Worm (Caenorhabditis elegans) whole organism, L3 larva: ENCODE measurements around the gene T23B12.6.

Experiments
- R02D3.7 ChIP-seq: fragments of 150-350 bp; optimal IDR thresholded peaks from 2 replicates; lab custom pipeline; 2014; ENCODE audit warnings: missing biosample characterization, missing genetic modification characterization
- ZK546.5 ChIP-seq: sonication (generic microtip); optimal IDR thresholded peaks from 2 replicates; lab custom pipeline; 2017; ENCODE audit warnings: missing biosample characterization, missing genetic modification characterization
- aly-2 ChIP-seq: fragments of 150-350 bp; optimal IDR thresholded peaks from 2 replicates; lab custom pipeline; 2014; ENCODE audit warnings: missing biosample characterization, missing genetic modification characterization
- ama-1 ChIP-seq: fragments of 150-350 bp; optimal IDR thresholded peaks from 2 replicates; lab custom pipeline; 2018
- ceh-16 ChIP-seq: sonication (generic microtip); optimal IDR thresholded peaks from 2 replicates; lab custom pipeline; 2017; ENCODE audit warnings: missing biosample characterization, missing genetic modification characterization
- ceh-28 ChIP-seq: fragments of 150-350 bp; optimal IDR thresholded peaks from 2 replicates; lab custom pipeline; 2014; ENCODE audit warnings: missing biosample characterization, missing genetic modification reagents, missing genetic modification characterization
- ceh-82 ChIP-seq: fragments of 150-350 bp; optimal IDR thresholded peaks from 2 replicates; lab custom pipeline; 2014; ENCODE audit warnings: missing biosample characterization, missing genetic modification characterization
- ceh-9 ChIP-seq: sonication (generic microtip); optimal IDR thresholded peaks from 2 replicates; lab custom pipeline; 2018; ENCODE audit warnings: missing biosample characterization, missing genetic modification characterization
- daf-12 ChIP-seq: fragments of 150-350 bp; optimal IDR thresholded peaks from 2 replicates; lab custom pipeline; 2014; ENCODE audit warnings: missing biosample characterization, missing genetic modification reagents, missing genetic modification characterization
- egl-27 ChIP-seq: sonication (generic microtip); optimal IDR thresholded peaks from 4 replicates; lab custom pipeline; 2017; ENCODE audit warnings: missing biosample characterization, missing genetic modification reagents, missing genetic modification characterization
- egl-5 ChIP-seq: fragments of 150-350 bp; optimal IDR thresholded peaks from 2 replicates; lab custom pipeline; 2017; ENCODE audit warnings: missing biosample characterization, missing genetic modification reagents, missing genetic modification characterization, inconsistent platforms
- elt-1 ChIP-seq: fragments of 150-350 bp; optimal IDR thresholded peaks from 2 replicates; lab custom pipeline; 2014; ENCODE audit warnings: missing biosample characterization, missing genetic modification characterization
- elt-2 ChIP-seq: sonication (generic microtip); optimal IDR thresholded peaks from 2 replicates; lab custom pipeline; 2016; ENCODE audit warnings: missing genetic modification reagents, mild to moderate bottlenecking, missing genetic modification characterization, missing compliant biosample characterization
- elt-3 ChIP-seq, 3 experiments: fragments of 150-350 bp in 1 of 3; sonication (generic microtip) in 2 of 3; optimal IDR thresholded peaks; 2 replicates in 2 of 3; 4 replicates in 1 of 3; lab custom pipeline; 2014 to 2017; ENCODE audit warnings: missing biosample characterization in 3 of 3, missing genetic modification characterization in 3 of 3
- eor-1 ChIP-seq, 2 experiments: fragments of 150-350 bp; optimal IDR thresholded peaks; 2 replicates each; lab custom pipeline; 2014 to 2018; ENCODE audit warnings: missing biosample characterization in 2 of 2, missing genetic modification characterization in 2 of 2
- fkh-10 ChIP-seq: sonication (generic microtip); optimal IDR thresholded peaks from 2 replicates; lab custom pipeline; 2017; ENCODE audit warnings: missing biosample characterization, missing genetic modification reagents, missing genetic modification characterization
- fkh-2 ChIP-seq: fragments of 150-350 bp; optimal IDR thresholded peaks from 2 replicates; lab custom pipeline; 2014; ENCODE audit warnings: missing biosample characterization, missing genetic modification reagents, missing genetic modification characterization
- fos-1 ChIP-seq: fragments of 150-350 bp; optimal IDR thresholded peaks from 2 replicates; lab custom pipeline; 2014; ENCODE audit warnings: missing biosample characterization, missing genetic modification characterization
- hmg-11 ChIP-seq: sonication (generic microtip); optimal IDR thresholded peaks from 2 replicates; lab custom pipeline; 2016; ENCODE audit warnings: missing genetic modification characterization, missing compliant biosample characterization
- jun-1 ChIP-seq: fragments of 150-350 bp; optimal IDR thresholded peaks from 2 replicates; lab custom pipeline; 2014; ENCODE audit warnings: missing biosample characterization, missing genetic modification reagents, missing genetic modification characterization
- lin-15B ChIP-seq: fragments of 150-350 bp; optimal IDR thresholded peaks from 2 replicates; lab custom pipeline; 2014; ENCODE audit warnings: missing biosample characterization, missing genetic modification characterization
- lin-39 ChIP-seq: fragments of 150-350 bp; optimal IDR thresholded peaks from 2 replicates; lab custom pipeline; 2018; ENCODE audit warnings: missing biosample characterization, missing genetic modification reagents, missing genetic modification characterization
- lsy-12 ChIP-seq: sonication (generic microtip); optimal IDR thresholded peaks from 2 replicates; lab custom pipeline; 2016; ENCODE audit warnings: mild to moderate bottlenecking, missing genetic modification characterization, missing compliant biosample characterization
- mdl-1 ChIP-seq: fragments of 150-350 bp; optimal IDR thresholded peaks from 2 replicates; lab custom pipeline; 2014; ENCODE audit warnings: missing biosample characterization, missing genetic modification characterization
- mml-1 ChIP-seq: fragments of 150-350 bp; sonication (generic microtip); optimal IDR thresholded peaks from 3 replicates; lab custom pipeline; 2014; ENCODE audit warnings: missing biosample characterization, missing genetic modification characterization
- nfya-1 ChIP-seq: sonication (generic microtip); optimal IDR thresholded peaks from 2 replicates; lab custom pipeline; 2017; ENCODE audit warnings: missing genetic modification characterization, mild to moderate bottlenecking, missing compliant biosample characterization, antibody characterized with exemption, moderate library complexity; ENCODE audit not compliant: insufficient read depth
- nhr-11 ChIP-seq: fragments of 150-350 bp; optimal IDR thresholded peaks from 2 replicates; lab custom pipeline; 2014; ENCODE audit warnings: missing biosample characterization, missing genetic modification characterization
- nhr-12 ChIP-seq: fragments of 150-350 bp; optimal IDR thresholded peaks from 2 replicates; lab custom pipeline; 2014; ENCODE audit warnings: missing biosample characterization, missing genetic modification characterization
- nhr-23 ChIP-seq: fragments of 150-350 bp; optimal IDR thresholded peaks from 2 replicates; lab custom pipeline; 2014; ENCODE audit warnings: missing biosample characterization, missing genetic modification reagents, missing genetic modification characterization
- nhr-237 ChIP-seq: fragments of 150-350 bp; optimal IDR thresholded peaks from 2 replicates; lab custom pipeline; 2014; ENCODE audit warnings: missing biosample characterization, missing genetic modification characterization
- nhr-25 ChIP-seq: sonication (generic microtip); optimal IDR thresholded peaks from 2 replicates; lab custom pipeline; 2017; ENCODE audit warnings: missing biosample characterization, missing genetic modification characterization
- nhr-28 ChIP-seq: fragments of 150-350 bp; optimal IDR thresholded peaks from 2 replicates; lab custom pipeline; 2014; ENCODE audit warnings: missing biosample characterization, missing genetic modification characterization
- nhr-43 ChIP-seq: sonication (generic microtip); optimal IDR thresholded peaks from 2 replicates; lab custom pipeline; 2016; ENCODE audit warnings: mild to moderate bottlenecking, missing genetic modification characterization, missing compliant biosample characterization; ENCODE audit not compliant: poor library complexity, severe bottlenecking
- nhr-67 ChIP-seq: fragments of 150-350 bp; optimal IDR thresholded peaks from 2 replicates; lab custom pipeline; 2014; ENCODE audit warnings: missing biosample characterization, missing genetic modification characterization
- nhr-76 ChIP-seq: fragments of 150-350 bp; sonication (generic microtip); optimal IDR thresholded peaks from 5 replicates; lab custom pipeline; 2014; ENCODE audit warnings: missing biosample characterization, missing genetic modification characterization
- nhr-77 ChIP-seq: fragments of 150-350 bp; optimal IDR thresholded peaks from 2 replicates; lab custom pipeline; 2014; ENCODE audit warnings: missing biosample characterization, missing genetic modification characterization
- pha-4 ChIP-seq: fragments of 150-350 bp; optimal IDR thresholded peaks from 2 replicates; lab custom pipeline; 2014; ENCODE audit warnings: missing biosample characterization, missing genetic modification reagents, missing genetic modification characterization
- pqm-1 ChIP-seq: fragments of 150-350 bp; optimal IDR thresholded peaks from 2 replicates; lab custom pipeline; 2017; ENCODE audit warnings: missing biosample characterization, missing genetic modification characterization, inconsistent platforms
- sea-2 ChIP-seq: fragments of 150-350 bp; sonication (generic microtip); optimal IDR thresholded peaks from 4 replicates; lab custom pipeline; 2014; ENCODE audit warnings: missing biosample characterization, missing genetic modification reagents, missing genetic modification characterization
- skn-1 ChIP-seq: fragments of 150-350 bp; optimal IDR thresholded peaks from 2 replicates; lab custom pipeline; 2014; ENCODE audit warnings: missing biosample characterization, missing genetic modification characterization
- snpc-4 ChIP-seq: fragments of 150-350 bp; optimal IDR thresholded peaks from 2 replicates; lab custom pipeline; 2014; ENCODE audit warnings: missing biosample characterization, missing genetic modification characterization
- tbx-2 ChIP-seq: sonication (generic microtip); optimal IDR thresholded peaks from 2 replicates; lab custom pipeline; 2016; ENCODE audit warnings: mild to moderate bottlenecking, missing genetic modification characterization, missing compliant biosample characterization
- unc-39 ChIP-seq: sonication (generic microtip); optimal IDR thresholded peaks from 4 replicates; lab custom pipeline; 2017; ENCODE audit warnings: missing biosample characterization, missing genetic modification characterization
- unc-62 ChIP-seq: fragments of 150-350 bp; sonication (generic microtip); optimal IDR thresholded peaks from 4 replicates; lab custom pipeline; 2014; ENCODE audit warnings: missing biosample characterization, missing genetic modification reagents, missing genetic modification characterization
- zag-1 ChIP-seq: fragments of 150-350 bp; optimal IDR thresholded peaks from 2 replicates; lab custom pipeline; 2014; ENCODE audit warnings: missing biosample characterization, missing genetic modification characterization
- ztf-4 ChIP-seq: fragments of 150-350 bp; optimal IDR thresholded peaks from 2 replicates; lab custom pipeline; 2014; ENCODE audit warnings: missing biosample characterization, missing genetic modification characterization

The T23B12.6 gene

DNA sequence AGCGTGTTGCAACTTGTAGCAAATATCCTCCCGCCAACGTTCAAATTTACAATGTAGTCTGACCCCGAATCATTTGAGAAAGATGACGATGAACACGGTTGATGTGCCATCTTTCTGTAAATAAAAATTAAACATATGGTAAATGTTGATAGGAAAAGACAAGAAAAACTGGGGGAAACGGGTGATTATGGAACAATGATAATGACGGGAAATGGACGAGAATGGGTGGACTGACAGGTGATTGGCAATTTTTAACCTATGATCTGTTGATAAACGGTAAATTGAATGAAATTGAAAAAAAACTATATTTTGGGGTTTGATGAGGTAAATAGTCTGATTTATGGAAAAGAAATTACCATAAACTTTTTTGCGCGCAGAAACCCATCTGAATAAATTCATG is at the start of gene T23B12.6:
TSS of gene T23B12.6 (minus strand) at position 114 of the 400 bp plus-strand sequence.
- TF ChIP-seq hmg-11 (tag; lab: Kevin White, UChicago) (no peak), elt-2 (tag; lab: Kevin White, UChicago) (peak; percentile 74), lin-39 (tag; lab: Kevin White, UChicago) (no peak), pha-4 (tag; lab: Kevin White, UChicago) (peak; percentile 36), pqm-1 (tag; lab: Kevin White, UChicago) (peak; percentile 41)

DNA sequence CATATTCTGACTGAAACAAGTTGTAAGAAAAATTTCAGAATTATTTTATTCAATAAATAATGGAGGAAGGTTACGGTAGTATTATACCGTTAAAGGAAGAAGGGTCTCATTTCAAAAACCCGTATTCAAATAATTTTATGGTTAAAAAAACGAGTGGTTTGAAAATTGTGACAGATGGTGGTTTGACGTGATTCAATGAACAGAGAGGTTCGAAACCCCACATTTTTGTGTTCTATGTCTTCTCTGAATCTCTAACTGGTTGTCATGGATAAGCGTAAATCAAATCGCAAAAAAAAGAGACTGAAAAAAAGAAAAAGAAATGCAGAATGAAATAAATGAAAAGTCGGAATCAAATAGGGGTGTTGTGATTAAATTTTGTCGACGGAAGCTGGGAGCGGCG is 47.1 kb upstream of the T23B12.6 start, which contains the start of gene ZK994.6:
TSS of gene ZK994.6 (minus strand) at position 101 of the 400 bp plus-strand sequence.
- TF ChIP-seq nhr-28, result no peak
- TF ChIP-seq lin-39 (tag; lab: Kevin White, UChicago), result no peak
- no peak for TF ChIP-seq nhr-76 (tag; lab: Kevin White, UChicago)
- TF ChIP-seq nhr-77, result no peak
- no peak for TF ChIP-seq egl-5
- TF ChIP-seq fos-1 (tag; lab: Kevin White, UChicago), result no peak
- no peak for TF ChIP-seq elt-1 (tag; lab: Kevin White, UChicago)
- no peak for TF ChIP-seq skn-1 (tag; lab: Kevin White, UChicago)
- TF ChIP-seq ceh-9, result no peak
- no peak for TF ChIP-seq egl-27 (tag; lab: Kevin White, UChicago)
- TF ChIP-seq aly-2, result no peak
- TF ChIP-seq jun-1, result no peak
- no peak for TF ChIP-seq hmg-11 (tag; lab: Kevin White, UChicago)
- no peak for TF ChIP-seq pha-4 (tag; lab: Kevin White, UChicago)
- no peak for TF ChIP-seq fkh-10
- TF ChIP-seq lsy-12 (tag; lab: Kevin White, UChicago), result no peak
- no peak for TF ChIP-seq nhr-11 (tag; lab: Kevin White, UChicago)
- no peak for TF ChIP-seq unc-62 (GFP tag; lab: Kevin White, UChicago)
- TF ChIP-seq eor-1 (tag; optimal IDR thresholded peaks at IDR 0.05; lab: Kevin White, UChicago), result no peak
- TF ChIP-seq, all 47 proteins: peak for 0

DNA sequence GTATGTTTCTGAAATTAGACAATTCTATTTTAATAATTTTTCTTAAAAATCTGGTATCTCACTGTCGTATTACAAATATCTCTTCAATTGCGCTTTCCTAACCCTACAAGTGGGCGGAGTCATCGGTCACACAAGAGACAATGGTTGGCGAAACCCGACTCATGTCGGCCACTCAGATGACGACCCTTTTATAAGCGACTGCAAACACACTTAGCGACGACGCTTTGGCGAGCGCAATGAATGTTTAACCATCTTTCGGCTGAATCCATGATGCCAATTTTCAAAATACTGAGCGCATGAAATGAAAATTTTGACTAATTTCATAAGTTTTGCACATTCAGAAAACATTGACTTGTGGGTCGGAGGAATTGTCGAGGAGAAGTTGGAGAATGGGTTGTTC is 40.1 kb upstream of the T23B12.6 start:
- TF ChIP-seq nhr-25 (tag; lab: Kevin White, UChicago), result peak; percentile 68
- TF ChIP-seq nhr-11 (tag; lab: Kevin White, UChicago), result no peak
- no peak for TF ChIP-seq nhr-12 (tag; lab: Kevin White, UChicago)
- TF ChIP-seq elt-2 (tag; lab: Kevin White, UChicago), result peak; percentile 70
- TF ChIP-seq egl-5, result peak; percentile 64
- peak; percentile 90 for TF ChIP-seq ztf-4
- peak; percentile 83 for TF ChIP-seq sea-2 (GFP tag; lab: Kevin White, UChicago)
- peak; percentile 43 for TF ChIP-seq jun-1
- TF ChIP-seq pqm-1 (tag; lab: Kevin White, UChicago), result peak; percentile 15
- TF ChIP-seq nhr-28, result peak; percentile 44
- TF ChIP-seq lsy-12 (tag; lab: Kevin White, UChicago), result peak; percentile 95
- TF ChIP-seq lin-39 (tag; lab: Kevin White, UChicago), result peak; percentile 26
- peak; percentile 51 for TF ChIP-seq ama-1 (lab: Kevin White, UChicago)
- TF ChIP-seq nhr-77, result peak; percentile 88
- TF ChIP-seq tbx-2 (tag; lab: Kevin White, UChicago), result peak; percentile 96
- peak; percentile 100 for TF ChIP-seq snpc-4
- no peak for TF ChIP-seq nhr-237
- TF ChIP-seq mdl-1 (tag; lab: Kevin White, UChicago), result no peak
- TF ChIP-seq R02D3.7, result peak; percentile 81
- no peak for TF ChIP-seq fos-1 (tag; lab: Kevin White, UChicago)
- TF ChIP-seq egl-27 (tag; lab: Kevin White, UChicago), result peak; percentile 72
- peak; percentile 7 for TF ChIP-seq lin-15B (tag; lab: Kevin White, UChicago)
- TF ChIP-seq nhr-76 (tag; lab: Kevin White, UChicago), result peak; percentile 41
- peak; percentile 98 for TF ChIP-seq nhr-43
- peak; percentile 71 for TF ChIP-seq ceh-9
- no peak for TF ChIP-seq fkh-2 (tag; lab: Kevin White, UChicago)
- no peak for TF ChIP-seq nhr-23
- peak in 1 of 2 experiments; percentile 17 for TF ChIP-seq eor-1 (tag; optimal IDR thresholded peaks at IDR 0.05; lab: Kevin White, UChicago)
- TF ChIP-seq aly-2, result peak; percentile 89
- no peak for TF ChIP-seq pha-4 (tag; lab: Kevin White, UChicago)
- TF ChIP-seq nfya-1, result peak; percentile 76
- peak; percentile 57 for TF ChIP-seq nhr-67 (tag; lab: Kevin White, UChicago)
- TF ChIP-seq elt-1 (tag; lab: Kevin White, UChicago), result no peak
- TF ChIP-seq zag-1 (tag; lab: Kevin White, UChicago), result peak; percentile 68
- TF ChIP-seq fkh-10, result no peak
- peak; percentile 45 for TF ChIP-seq skn-1 (tag; lab: Kevin White, UChicago)
- TF ChIP-seq elt-3 (tag; optimal IDR thresholded peaks at IDR 0.05; lab: Kevin White, UChicago), result peak in 2 of 3 experiments; percentile 68 to 86
- peak; percentile 30 for TF ChIP-seq ZK546.5 (tag; lab: Kevin White, UChicago)
- TF ChIP-seq unc-62 (GFP tag; lab: Kevin White, UChicago), result peak; percentile 90
- TF ChIP-seq ceh-82, result peak; percentile 91
- TF ChIP-seq hmg-11 (tag; lab: Kevin White, UChicago), result peak; percentile 99
- TF ChIP-seq ceh-16 (tag; lab: Kevin White, UChicago), result peak; percentile 53
- TF ChIP-seq mml-1 (tag; lab: Kevin White, UChicago), result peak; percentile 56
- TF ChIP-seq unc-39 (tag; lab: Kevin White, UChicago), result peak; percentile 55
- no peak for TF ChIP-seq daf-12
- peak; percentile 48 for TF ChIP-seq ceh-28
